Worm (Caenorhabditis elegans) whole organism, L3 larva: ENCODE data around the gene gdh-1.
A peak's percentile ranks its signal among the peaks of the same experiment; 100 is the strongest.

Experiments used
- R02D3.7 ChIP-seq: fragments of 150-350 bp; optimal IDR thresholded peaks from 2 replicates; lab custom pipeline; 2014; ENCODE audit warnings: missing biosample characterization, missing genetic modification characterization
- aly-2 ChIP-seq: fragments of 150-350 bp; optimal IDR thresholded peaks from 2 replicates; lab custom pipeline; 2014; ENCODE audit warnings: missing biosample characterization, missing genetic modification characterization
- ama-1 ChIP-seq: fragments of 150-350 bp; optimal IDR thresholded peaks from 2 replicates; lab custom pipeline; 2018
- ceh-16 ChIP-seq: sonication (generic microtip); optimal IDR thresholded peaks from 2 replicates; lab custom pipeline; 2017; ENCODE audit warnings: missing biosample characterization, missing genetic modification characterization
- ceh-28 ChIP-seq: fragments of 150-350 bp; optimal IDR thresholded peaks from 2 replicates; lab custom pipeline; 2014; ENCODE audit warnings: missing biosample characterization, missing genetic modification reagents, missing genetic modification characterization
- ceh-82 ChIP-seq: fragments of 150-350 bp; optimal IDR thresholded peaks from 2 replicates; lab custom pipeline; 2014; ENCODE audit warnings: missing biosample characterization, missing genetic modification characterization
- ceh-9 ChIP-seq: sonication (generic microtip); optimal IDR thresholded peaks from 2 replicates; lab custom pipeline; 2018; ENCODE audit warnings: missing biosample characterization, missing genetic modification characterization
- daf-12 ChIP-seq: fragments of 150-350 bp; optimal IDR thresholded peaks from 2 replicates; lab custom pipeline; 2014; ENCODE audit warnings: missing biosample characterization, missing genetic modification reagents, missing genetic modification characterization
- egl-27 ChIP-seq: sonication (generic microtip); optimal IDR thresholded peaks from 4 replicates; lab custom pipeline; 2017; ENCODE audit warnings: missing biosample characterization, missing genetic modification reagents, missing genetic modification characterization
- egl-5 ChIP-seq: fragments of 150-350 bp; optimal IDR thresholded peaks from 2 replicates; lab custom pipeline; 2017; ENCODE audit warnings: missing biosample characterization, missing genetic modification reagents, missing genetic modification characterization, inconsistent platforms
- elt-1 ChIP-seq: fragments of 150-350 bp; optimal IDR thresholded peaks from 2 replicates; lab custom pipeline; 2014; ENCODE audit warnings: missing biosample characterization, missing genetic modification characterization
- elt-2 ChIP-seq: sonication (generic microtip); optimal IDR thresholded peaks from 2 replicates; lab custom pipeline; 2016; ENCODE audit warnings: missing genetic modification reagents, mild to moderate bottlenecking, missing genetic modification characterization, missing compliant biosample characterization
- elt-3 ChIP-seq, 3 experiments: fragments of 150-350 bp in 1 of 3; sonication (generic microtip) in 2 of 3; optimal IDR thresholded peaks; 2 replicates in 2 of 3; 4 replicates in 1 of 3; lab custom pipeline; 2014 to 2017; ENCODE audit warnings: missing biosample characterization in 3 of 3, missing genetic modification characterization in 3 of 3
- eor-1 ChIP-seq, 2 experiments: fragments of 150-350 bp; optimal IDR thresholded peaks; 2 replicates each; lab custom pipeline; 2014 to 2018; ENCODE audit warnings: missing biosample characterization in 2 of 2, missing genetic modification characterization in 2 of 2
- fkh-10 ChIP-seq: sonication (generic microtip); optimal IDR thresholded peaks from 2 replicates; lab custom pipeline; 2017; ENCODE audit warnings: missing biosample characterization, missing genetic modification reagents, missing genetic modification characterization
- fkh-2 ChIP-seq: fragments of 150-350 bp; optimal IDR thresholded peaks from 2 replicates; lab custom pipeline; 2014; ENCODE audit warnings: missing biosample characterization, missing genetic modification reagents, missing genetic modification characterization
- fos-1 ChIP-seq: fragments of 150-350 bp; optimal IDR thresholded peaks from 2 replicates; lab custom pipeline; 2014; ENCODE audit warnings: missing biosample characterization, missing genetic modification characterization
- jun-1 ChIP-seq: fragments of 150-350 bp; optimal IDR thresholded peaks from 2 replicates; lab custom pipeline; 2014; ENCODE audit warnings: missing biosample characterization, missing genetic modification reagents, missing genetic modification characterization
- lin-39 ChIP-seq: fragments of 150-350 bp; optimal IDR thresholded peaks from 2 replicates; lab custom pipeline; 2018; ENCODE audit warnings: missing biosample characterization, missing genetic modification reagents, missing genetic modification characterization
- lsy-12 ChIP-seq: sonication (generic microtip); optimal IDR thresholded peaks from 2 replicates; lab custom pipeline; 2016; ENCODE audit warnings: mild to moderate bottlenecking, missing genetic modification characterization, missing compliant biosample characterization
- mml-1 ChIP-seq: fragments of 150-350 bp; sonication (generic microtip); optimal IDR thresholded peaks from 3 replicates; lab custom pipeline; 2014; ENCODE audit warnings: missing biosample characterization, missing genetic modification characterization
- nfya-1 ChIP-seq: sonication (generic microtip); optimal IDR thresholded peaks from 2 replicates; lab custom pipeline; 2017; ENCODE audit warnings: missing genetic modification characterization, mild to moderate bottlenecking, missing compliant biosample characterization, antibody characterized with exemption, moderate library complexity; ENCODE audit not compliant: insufficient read depth
- nhr-12 ChIP-seq: fragments of 150-350 bp; optimal IDR thresholded peaks from 2 replicates; lab custom pipeline; 2014; ENCODE audit warnings: missing biosample characterization, missing genetic modification characterization
- nhr-23 ChIP-seq: fragments of 150-350 bp; optimal IDR thresholded peaks from 2 replicates; lab custom pipeline; 2014; ENCODE audit warnings: missing biosample characterization, missing genetic modification reagents, missing genetic modification characterization
- nhr-237 ChIP-seq: fragments of 150-350 bp; optimal IDR thresholded peaks from 2 replicates; lab custom pipeline; 2014; ENCODE audit warnings: missing biosample characterization, missing genetic modification characterization
- nhr-25 ChIP-seq: sonication (generic microtip); optimal IDR thresholded peaks from 2 replicates; lab custom pipeline; 2017; ENCODE audit warnings: missing biosample characterization, missing genetic modification characterization
- nhr-28 ChIP-seq: fragments of 150-350 bp; optimal IDR thresholded peaks from 2 replicates; lab custom pipeline; 2014; ENCODE audit warnings: missing biosample characterization, missing genetic modification characterization
- nhr-43 ChIP-seq: sonication (generic microtip); optimal IDR thresholded peaks from 2 replicates; lab custom pipeline; 2016; ENCODE audit warnings: mild to moderate bottlenecking, missing genetic modification characterization, missing compliant biosample characterization; ENCODE audit not compliant: poor library complexity, severe bottlenecking
- nhr-67 ChIP-seq: fragments of 150-350 bp; optimal IDR thresholded peaks from 2 replicates; lab custom pipeline; 2014; ENCODE audit warnings: missing biosample characterization, missing genetic modification characterization
- nhr-76 ChIP-seq: fragments of 150-350 bp; sonication (generic microtip); optimal IDR thresholded peaks from 5 replicates; lab custom pipeline; 2014; ENCODE audit warnings: missing biosample characterization, missing genetic modification characterization
- nhr-77 ChIP-seq: fragments of 150-350 bp; optimal IDR thresholded peaks from 2 replicates; lab custom pipeline; 2014; ENCODE audit warnings: missing biosample characterization, missing genetic modification characterization
- pqm-1 ChIP-seq: fragments of 150-350 bp; optimal IDR thresholded peaks from 2 replicates; lab custom pipeline; 2017; ENCODE audit warnings: missing biosample characterization, missing genetic modification characterization, inconsistent platforms
- sea-2 ChIP-seq: fragments of 150-350 bp; sonication (generic microtip); optimal IDR thresholded peaks from 4 replicates; lab custom pipeline; 2014; ENCODE audit warnings: missing biosample characterization, missing genetic modification reagents, missing genetic modification characterization
- skn-1 ChIP-seq: fragments of 150-350 bp; optimal IDR thresholded peaks from 2 replicates; lab custom pipeline; 2014; ENCODE audit warnings: missing biosample characterization, missing genetic modification characterization
- snpc-4 ChIP-seq: fragments of 150-350 bp; optimal IDR thresholded peaks from 2 replicates; lab custom pipeline; 2014; ENCODE audit warnings: missing biosample characterization, missing genetic modification characterization
- tbx-2 ChIP-seq: sonication (generic microtip); optimal IDR thresholded peaks from 2 replicates; lab custom pipeline; 2016; ENCODE audit warnings: mild to moderate bottlenecking, missing genetic modification characterization, missing compliant biosample characterization
- unc-62 ChIP-seq: fragments of 150-350 bp; sonication (generic microtip); optimal IDR thresholded peaks from 4 replicates; lab custom pipeline; 2014; ENCODE audit warnings: missing biosample characterization, missing genetic modification reagents, missing genetic modification characterization
- zag-1 ChIP-seq: fragments of 150-350 bp; optimal IDR thresholded peaks from 2 replicates; lab custom pipeline; 2014; ENCODE audit warnings: missing biosample characterization, missing genetic modification characterization
- ztf-11 ChIP-seq: fragments of 150-350 bp; optimal IDR thresholded peaks from 2 replicates; lab custom pipeline; 2014; ENCODE audit warnings: missing biosample characterization, missing genetic modification characterization
- ztf-4 ChIP-seq: fragments of 150-350 bp; optimal IDR thresholded peaks from 2 replicates; lab custom pipeline; 2014; ENCODE audit warnings: missing biosample characterization, missing genetic modification characterization

The gdh-1 gene

ce11 chrIV:11903676-11904075 lies 49.4 kb upstream of the gdh-1 start:
- peak; percentile 61 for TF ChIP-seq nhr-43 (tag; lab: Kevin White, UChicago)
- peak; percentile 70 for TF ChIP-seq elt-1 (tag; lab: Kevin White, UChicago)
- no peak for TF ChIP-seq ceh-82

ce11 chrIV:11908733-11909132 lies 44.3 kb upstream of the gdh-1 start:
- peak; percentile 24 for TF ChIP-seq elt-1 (tag; lab: Kevin White, UChicago)
- peak; percentile 49 for TF ChIP-seq nhr-23
- TF ChIP-seq nfya-1 (tag; lab: Kevin White, UChicago): no peak

- TF ChIP-seq unc-62 (GFP tag; lab: Kevin White, UChicago) (no peak), elt-2 (peak; percentile 43), pqm-1 (tag; lab: Kevin White, UChicago) (peak; percentile 39)
Observed at ce11 chrIV:11911723-11912122, 41.3 kb upstream of the gdh-1 start, which contains the start of gene VZK822L.2. Gene VZK822L.2 (plus strand): TSS chrIV:11912023.

ce11 chrIV:11913295-11913940 lies 39.6 kb upstream of the gdh-1 start:
- TF ChIP-seq nhr-28 (tag; lab: Kevin White, UChicago) (no peak), pqm-1 (tag; lab: Kevin White, UChicago) (peak; percentile 25), sea-2 (GFP tag; lab: Kevin White, UChicago) (no peak), skn-1 (tag; lab: Kevin White, UChicago) (no peak), ztf-4 (tag; lab: Kevin White, UChicago) (no peak), elt-2 (peak; percentile 44), aly-2 (tag; lab: Kevin White, UChicago) (peak; percentile 39), egl-27 (no peak)

- peak; percentile 31 for TF ChIP-seq ama-1 (lab: Kevin White, UChicago)
- TF ChIP-seq eor-1 (tag; optimal IDR thresholded peaks at IDR 0.05; lab: Kevin White, UChicago): no peak
- TF ChIP-seq, all 47 proteins: peak for 1
Observed at ce11 chrIV:11914260-11914836, 38.7 kb upstream of the gdh-1 start.

- no peak for TF ChIP-seq ztf-11 (tag; lab: Kevin White, UChicago)
- TF ChIP-seq jun-1 (tag; lab: Kevin White, UChicago): peak; percentile 62
- TF ChIP-seq nhr-12 (tag; lab: Kevin White, UChicago): no peak
- no peak for TF ChIP-seq nhr-25
- no peak for TF ChIP-seq tbx-2 (tag; lab: Kevin White, UChicago)
- no peak for TF ChIP-seq nhr-237 (tag; lab: Kevin White, UChicago)
- no peak for TF ChIP-seq nhr-67 (tag; lab: Kevin White, UChicago)
- no peak for TF ChIP-seq nhr-77 (tag; lab: Kevin White, UChicago)
- no peak for TF ChIP-seq fos-1 (tag; lab: Kevin White, UChicago)
- TF ChIP-seq ama-1 (lab: Kevin White, UChicago): peak; percentile 38
- peak; percentile 20 for TF ChIP-seq nhr-43 (tag; lab: Kevin White, UChicago)
- no peak for TF ChIP-seq daf-12 (tag; lab: Kevin White, UChicago)
- no peak for TF ChIP-seq ceh-16 (tag; lab: Kevin White, UChicago)
- TF ChIP-seq ceh-9 (tag; lab: Kevin White, UChicago): no peak
- TF ChIP-seq elt-2: peak; percentile 75
- TF ChIP-seq egl-5 (tag; lab: Kevin White, UChicago): no peak
- no peak for TF ChIP-seq mml-1 (tag; lab: Kevin White, UChicago)
- no peak for TF ChIP-seq lsy-12
- TF ChIP-seq zag-1 (tag; lab: Kevin White, UChicago): no peak
- no peak for TF ChIP-seq nhr-76 (tag; lab: Kevin White, UChicago)
- TF ChIP-seq lin-39 (tag; lab: Kevin White, UChicago): no peak
- TF ChIP-seq fkh-2: no peak
- no peak for TF ChIP-seq aly-2 (tag; lab: Kevin White, UChicago)
- TF ChIP-seq R02D3.7: no peak
- TF ChIP-seq elt-3 (tag; optimal IDR thresholded peaks at IDR 0.05; lab: Kevin White, UChicago): no peak
- no peak for TF ChIP-seq ceh-28
- no peak for TF ChIP-seq snpc-4 (tag; lab: Kevin White, UChicago)
- TF ChIP-seq fkh-10: no peak
Observed at ce11 chrIV:11914837-11915737, 38.0 kb upstream of the gdh-1 start, which contains the start of gene fat-6. Gene fat-6 (minus strand): TSS chrIV:11915687.
